Worm (Caenorhabditis elegans) whole organism, mixed stage, embryonic: ENCODE results near the gene T21E8.4.

ENCODE experiments used
- elt-3 ChIP-seq: fragments of 150-350 bp; optimal IDR thresholded peaks from 2 replicates; lab custom pipeline; 2014; ENCODE audit warnings: missing biosample characterization, missing genetic modification characterization
- nhr-237 ChIP-seq: fragments of 150-350 bp; optimal IDR thresholded peaks from 2 replicates; lab custom pipeline; 2014; ENCODE audit warnings: missing biosample characterization, missing genetic modification characterization

DNA sequence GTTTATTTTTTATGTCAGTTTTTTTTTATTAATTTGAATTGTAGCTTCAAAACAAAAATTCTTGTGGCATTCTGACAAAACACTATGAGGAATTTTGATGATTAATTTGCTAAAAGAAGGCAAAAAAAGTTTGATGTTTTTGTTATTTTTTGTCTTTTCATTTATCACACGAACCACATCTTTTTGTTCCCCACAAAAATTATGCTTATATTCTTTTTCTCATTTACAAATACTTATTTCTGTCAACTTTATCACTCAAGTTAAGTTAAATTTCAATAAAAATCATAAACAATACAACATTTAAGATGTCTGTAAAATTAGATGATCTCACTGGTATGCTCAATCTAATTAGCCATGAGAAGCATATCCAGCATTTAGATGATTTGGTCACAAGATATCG, 7.6 kb downstream of the T21E8.4 start, which contains the start of gene F47B10.6:
- TF ChIP-seq nhr-237 (tag; lab: Kevin White, UChicago), result no peak
- TF ChIP-seq elt-3 (tag; lab: Kevin White, UChicago), result no peak
